Fruit fly (Drosophila melanogaster) whole organism, embryonic: ENCODE data around the gene CG7970.

Source experiments
- CG14050 ChIP-seq: fragments of 200-800 bp; sonication (Bioruptor generic); IDR thresholded peaks from 3 replicates; pipeline ENCODE4 v1.3.6; 2022; ENCODE audit warnings: missing biosample characterization, missing genetic modification characterization
- CG7786 ChIP-seq: fragments of 200-800 bp; sonication (Bioruptor generic); optimal IDR thresholded peaks from 2 replicates; lab custom pipeline; 2016; ENCODE audit warnings: missing biosample characterization, missing genetic modification characterization
- ERR ChIP-seq: fragments of 200-800 bp; sonication (Bioruptor generic); optimal IDR thresholded peaks from 2 replicates; lab custom pipeline; 2016; ENCODE audit warnings: missing biosample characterization, missing genetic modification characterization
- exex ChIP-seq: fragments of 200-800 bp; sonication (Bioruptor generic); optimal IDR thresholded peaks from 4 replicates; lab custom pipeline; 2018; ENCODE audit warnings: missing biosample characterization, mild to moderate bottlenecking, missing genetic modification characterization, moderate library complexity
- fru ChIP-seq: fragments of >200 bp; optimal IDR thresholded peaks from 2 replicates; lab custom pipeline; 2017

dm6 chr3L:1694317-1694716 is 41.8 kb downstream of the CG7970 start, which contains the start of gene CG12011:
- TF ChIP-seq fru (no peak), CG14050 (GFP tag; lab: Robert Waterston, UW) (no peak), exex (tag; lab: Kevin White, UChicago) (no peak), ERR (GFP tag; lab: Kevin White, UChicago) (no peak), CG7786 (GFP tag; lab: Kevin White, UChicago) (no peak)
